Worm (Caenorhabditis elegans): Measurements from ENCODE around the gene lin-13.

The lin-13 gene

DNA sequence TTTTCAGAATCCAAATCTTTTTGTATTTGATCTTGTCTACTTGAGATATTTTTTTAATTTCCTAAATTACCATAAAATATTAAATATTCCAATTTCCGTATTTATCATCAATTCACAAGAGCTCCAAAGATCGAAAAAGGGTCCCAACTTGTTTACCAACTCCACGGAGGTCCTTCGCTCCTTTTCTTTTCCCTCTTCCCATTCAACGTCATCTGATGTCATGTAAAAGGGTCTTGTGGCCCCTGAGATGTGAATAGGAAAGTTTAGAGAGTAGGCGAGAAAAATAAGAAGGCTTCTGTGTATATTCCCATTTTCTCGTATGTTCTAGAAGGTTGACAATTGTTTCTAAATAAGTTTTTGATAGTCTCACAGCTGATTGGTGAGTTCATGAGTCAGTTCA lies 13.7 kb upstream of the lin-13 start:
- TF ChIP-seq ceh-48 (tag; optimal IDR thresholded peaks at IDR 0.05) (no peak), ttx-3 (tag; optimal IDR thresholded peaks at IDR 0.05) (no peak), fkh-6 (tag; optimal IDR thresholded peaks at IDR 0.05) (no peak)

- no peak for TF ChIP-seq rnt-1 (tag; optimal IDR thresholded peaks at IDR 0.05)
Observed at ce11 chrIII:7722411-7722810, 13.1 kb upstream of the lin-13 start.

- TF ChIP-seq ceh-24 (tag; optimal IDR thresholded peaks at IDR 0.05) (no peak), ets-4 (tag; optimal IDR thresholded peaks at IDR 0.05) (no peak), rnt-1 (tag; optimal IDR thresholded peaks at IDR 0.05) (no peak), eyg-1 (tag; optimal IDR thresholded peaks at IDR 0.05) (no peak), pha-2 (tag; optimal IDR thresholded peaks at IDR 0.05) (no peak), sox-4 (tag; optimal IDR thresholded peaks at IDR 0.05) (no peak), nhr-232 (tag; optimal IDR thresholded peaks at IDR 0.05) (no peak), pat-9 (tag; optimal IDR thresholded peaks at IDR 0.05) (no peak), F13H6.1 (tag; optimal IDR thresholded peaks at IDR 0.05) (no peak), ama-1 (optimal IDR thresholded peaks at IDR 0.05) (no peak), fkh-6 (tag; optimal IDR thresholded peaks at IDR 0.05) (no peak), elt-2 (tag; optimal IDR thresholded peaks at IDR 0.05) (no peak), syd-9 (tag; optimal IDR thresholded peaks at IDR 0.05) (no peak), ref-2 (tag; optimal IDR thresholded peaks at IDR 0.05) (no peak), pros-1 (tag; optimal IDR thresholded peaks at IDR 0.05) (no peak)
Observed at ce11 chrIII:7721513-7721912, 12.2 kb upstream of the lin-13 start.

ce11 chrIII:7720861-7721260 lies 11.6 kb upstream of the lin-13 start:
- TF ChIP-seq nfya-1 (tag; optimal IDR thresholded peaks at IDR 0.05) (peak; percentile 74), gmeb-2 (tag; optimal IDR thresholded peaks at IDR 0.05) (no peak)

- TF ChIP-seq hlh-15 (tag; optimal IDR thresholded peaks at IDR 0.05) (no peak), hlh-30 (tag; optimal IDR thresholded peaks at IDR 0.05; ENCODE audit: insufficient read depth) (peak; percentile 38), pax-1 (tag; optimal IDR thresholded peaks at IDR 0.05) (no peak), syd-9 (tag; optimal IDR thresholded peaks at IDR 0.05) (no peak), pha-2 (tag; optimal IDR thresholded peaks at IDR 0.05) (no peak), ceh-19 (GFP tag; optimal IDR thresholded peaks at IDR 0.05) (no peak)
Observed at ce11 chrIII:7719364-7719936, 10.2 kb upstream of the lin-13 start, which contains the start of gene ncl-1. TSS of gene ncl-1 (plus strand) at chrIII:7719729.

DNA sequence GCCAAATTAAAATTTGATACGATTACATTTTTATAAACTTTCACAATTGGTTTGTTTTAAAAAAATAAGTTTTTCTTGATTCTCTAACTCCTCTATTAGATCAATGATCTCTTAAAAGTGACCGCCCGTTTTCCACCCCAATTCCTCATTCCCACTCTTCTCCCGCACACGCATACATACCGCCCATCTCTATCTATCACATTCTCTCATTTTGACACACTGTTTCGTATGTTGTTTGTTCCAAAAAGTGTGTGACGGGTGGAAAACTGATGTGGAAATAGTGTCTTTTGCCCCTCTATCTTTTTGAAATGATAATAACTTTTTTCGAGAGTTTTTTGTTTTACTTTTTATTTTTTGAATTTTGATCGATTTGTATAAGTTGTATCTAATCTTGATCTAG lies 9.0 kb upstream of the lin-13 start:
- no peak for TF ChIP-seq tbx-2 (tag; optimal IDR thresholded peaks at IDR 0.05)
- TF ChIP-seq dmd-4 (tag; optimal IDR thresholded peaks at IDR 0.05; ENCODE audit: borderline replicate concordance), result no peak
- TF ChIP-seq rnt-1 (tag; optimal IDR thresholded peaks at IDR 0.05), result peak; percentile 6
- no peak for TF ChIP-seq odd-2 (tag; optimal IDR thresholded peaks at IDR 0.05)
- TF ChIP-seq ceh-18 (tag; optimal IDR thresholded peaks at IDR 0.05), result peak; percentile 47
- peak; percentile 24 for TF ChIP-seq nfya-1 (tag; optimal IDR thresholded peaks at IDR 0.05)
- TF ChIP-seq unc-55 (GFP tag; optimal IDR thresholded peaks at IDR 0.05), result peak; percentile 3
- no peak for TF ChIP-seq ceh-24 (tag; optimal IDR thresholded peaks at IDR 0.05)

ce11 chrIII:7716550-7716949 lies 7.3 kb upstream of the lin-13 start:
- no peak for TF ChIP-seq hlh-8 (tag; optimal IDR thresholded peaks at IDR 0.05)
- TF ChIP-seq sox-4 (tag; optimal IDR thresholded peaks at IDR 0.05), result no peak
- TF ChIP-seq fkh-10 (GFP tag; optimal IDR thresholded peaks at IDR 0.05), result no peak
- TF ChIP-seq zip-5 (tag; optimal IDR thresholded peaks at IDR 0.05), result no peak
- no peak for TF ChIP-seq dmd-4 (tag; optimal IDR thresholded peaks at IDR 0.05; ENCODE audit: borderline replicate concordance)
- TF ChIP-seq ceh-24 (tag; optimal IDR thresholded peaks at IDR 0.05), result no peak
- TF ChIP-seq pat-9 (tag; optimal IDR thresholded peaks at IDR 0.05), result no peak
- TF ChIP-seq pqm-1 (tag; optimal IDR thresholded peaks at IDR 0.05), result no peak
- TF ChIP-seq syd-9 (tag; optimal IDR thresholded peaks at IDR 0.05), result no peak
- no peak for TF ChIP-seq ets-4 (tag; optimal IDR thresholded peaks at IDR 0.05)
- TF ChIP-seq C08G9.2 (tag; optimal IDR thresholded peaks at IDR 0.05), result no peak
- no peak for TF ChIP-seq odd-2 (tag; optimal IDR thresholded peaks at IDR 0.05)
- no peak for TF ChIP-seq che-1 (tag; optimal IDR thresholded peaks at IDR 0.05)
- TF ChIP-seq ceh-14 (tag; optimal IDR thresholded peaks at IDR 0.05), result no peak
- TF ChIP-seq elt-2 (tag; optimal IDR thresholded peaks at IDR 0.05), result no peak
- no peak for TF ChIP-seq pros-1 (tag; optimal IDR thresholded peaks at IDR 0.05)
- TF ChIP-seq ceh-18 (tag; optimal IDR thresholded peaks at IDR 0.05), result no peak
- no peak for TF ChIP-seq ceh-22 (tag; optimal IDR thresholded peaks at IDR 0.05)
- no peak for TF ChIP-seq ref-2 (tag; optimal IDR thresholded peaks at IDR 0.05)
- no peak for TF ChIP-seq C38D4.7 (GFP tag; optimal IDR thresholded peaks at IDR 0.05)
